Worm (Caenorhabditis elegans): ENCODE measurements around the gene ZC239.17.

The ZC239.17 gene

ce11 chrII:3225780-3226179 lies at the start of gene ZC239.17:
TSS of gene ZC239.17 (minus strand) at chrII:3225880.
- no peak for TF ChIP-seq T23F11.4 (GFP tag; optimal IDR thresholded peaks at IDR 0.05)
- TF ChIP-seq syd-9 (tag; optimal IDR thresholded peaks at IDR 0.05) = no peak
- no peak for TF ChIP-seq ttx-3 (tag; optimal IDR thresholded peaks at IDR 0.05)
- TF ChIP-seq hlh-6 (tag; optimal IDR thresholded peaks at IDR 0.05) = no peak

ce11 chrII:3274923-3275322 lies 49.2 kb upstream of the ZC239.17 start, which contains the start of gene F02E11.3:
TSS of gene F02E11.3 (minus strand) at chrII:3275023.
- no peak for TF ChIP-seq syd-9 (tag; optimal IDR thresholded peaks at IDR 0.05)
- TF ChIP-seq ahr-1 (tag; optimal IDR thresholded peaks at IDR 0.05) = no peak
- no peak for TF ChIP-seq ceh-22 (tag; optimal IDR thresholded peaks at IDR 0.05)
- TF ChIP-seq hlh-30 (tag; optimal IDR thresholded peaks at IDR 0.05; ENCODE audit: insufficient read depth) = no peak
- no peak for TF ChIP-seq zip-5 (tag; optimal IDR thresholded peaks at IDR 0.05)
- TF ChIP-seq dve-1 (tag; optimal IDR thresholded peaks at IDR 0.05) = no peak
- TF ChIP-seq ttx-3 (tag; optimal IDR thresholded peaks at IDR 0.05) = no peak
- no peak for TF ChIP-seq hlh-15 (tag; optimal IDR thresholded peaks at IDR 0.05)
- TF ChIP-seq hlh-8 (tag; optimal IDR thresholded peaks at IDR 0.05) = no peak
- no peak for TF ChIP-seq che-1 (tag; optimal IDR thresholded peaks at IDR 0.05)
- TF ChIP-seq eyg-1 (tag; optimal IDR thresholded peaks at IDR 0.05) = no peak
- no peak for TF ChIP-seq hlh-6 (tag; optimal IDR thresholded peaks at IDR 0.05)
- no peak for TF ChIP-seq odd-2 (tag; optimal IDR thresholded peaks at IDR 0.05)
- no peak for TF ChIP-seq pha-4 (tag; optimal IDR thresholded peaks at IDR 0.05)
- TF ChIP-seq pqm-1 (tag; optimal IDR thresholded peaks at IDR 0.05) = no peak
- no peak for TF ChIP-seq pag-3 (tag; optimal IDR thresholded peaks at IDR 0.05; ENCODE audit: borderline replicate concordance)
- no peak for TF ChIP-seq sox-2 (GFP tag; IDR thresholded peaks at IDR 0.05)
- no peak for TF ChIP-seq pha-2 (tag; optimal IDR thresholded peaks at IDR 0.05)
- no peak for TF ChIP-seq unc-86 (tag; optimal IDR thresholded peaks at IDR 0.05)

ce11 chrII:3270598-3270997 lies 44.9 kb upstream of the ZC239.17 start:
- TF ChIP-seq rnt-1 (tag; optimal IDR thresholded peaks at IDR 0.05) (no peak), ceh-9 (tag; optimal IDR thresholded peaks at IDR 0.05) (no peak), pax-1 (tag; optimal IDR thresholded peaks at IDR 0.05) (no peak), dve-1 (tag; optimal IDR thresholded peaks at IDR 0.05) (no peak)

- TF ChIP-seq pag-3 (tag; optimal IDR thresholded peaks at IDR 0.05; ENCODE audit: borderline replicate concordance) (no peak), hlh-6 (tag; optimal IDR thresholded peaks at IDR 0.05) (no peak), K02D7.2 (tag; optimal IDR thresholded peaks at IDR 0.05) (no peak), nhr-232 (tag; optimal IDR thresholded peaks at IDR 0.05) (peak; percentile 10), Y22D7AL.16 (tag; optimal IDR thresholded peaks at IDR 0.05) (peak; percentile 18), pax-1 (tag; optimal IDR thresholded peaks at IDR 0.05) (no peak), ama-1 (optimal IDR thresholded peaks at IDR 0.05) (no peak), unc-42 (tag; optimal IDR thresholded peaks at IDR 0.05) (no peak), nhr-11 (tag; optimal IDR thresholded peaks at IDR 0.05) (no peak), che-1 (tag; optimal IDR thresholded peaks at IDR 0.05) (peak; percentile 48), fkh-6 (tag; optimal IDR thresholded peaks at IDR 0.05) (no peak), unc-86 (tag; optimal IDR thresholded peaks at IDR 0.05) (no peak), T23F11.4 (GFP tag; optimal IDR thresholded peaks at IDR 0.05) (no peak), sox-2 (GFP tag; IDR thresholded peaks at IDR 0.05) (no peak), C08G9.2 (tag; optimal IDR thresholded peaks at IDR 0.05) (no peak), eyg-1 (tag; optimal IDR thresholded peaks at IDR 0.05) (no peak), ceh-14 (tag; optimal IDR thresholded peaks at IDR 0.05) (no peak)
These were observed 42.1 kb upstream of the ZC239.17 start for ce11 chrII:3267815-3268214.

ce11 chrII:3267365-3267764 lies 41.7 kb upstream of the ZC239.17 start, which contains the start of gene F02E11.7:
TSS of gene F02E11.7 (plus strand) at chrII:3267665.
- TF ChIP-seq F13H6.1 (tag; optimal IDR thresholded peaks at IDR 0.05) (no peak), ref-2 (tag; optimal IDR thresholded peaks at IDR 0.05) (no peak), madf-2 (tag; optimal IDR thresholded peaks at IDR 0.05) (no peak), elt-2 (tag; optimal IDR thresholded peaks at IDR 0.05) (no peak), unc-55 (GFP tag; optimal IDR thresholded peaks at IDR 0.05) (no peak), hlh-30 (tag; optimal IDR thresholded peaks at IDR 0.05; ENCODE audit: insufficient read depth) (no peak), hlh-13 (GFP tag; optimal IDR thresholded peaks at IDR 0.05) (no peak), ztf-16 (tag; optimal IDR thresholded peaks at IDR 0.05) (no peak)
